Worm (Caenorhabditis elegans) whole organism, L1 larva: ENCODE data around the gene grl-9.

ENCODE experiments used
- C04F5.9 ChIP-seq: sonication (generic microtip); optimal IDR thresholded peaks from 2 replicates; lab custom pipeline; 2016; ENCODE audit warnings: missing genetic modification characterization, missing compliant biosample characterization
- ceh-82 ChIP-seq, 3 experiments: fragments of 150-350 bp in 1 of 3; sonication (generic microtip) in 2 of 3; optimal IDR thresholded peaks; 2 replicates each; lab custom pipeline; 2014 to 2017; ENCODE audit warnings: missing biosample characterization in 3 of 3, missing genetic modification characterization in 3 of 3
- elt-2 ChIP-seq: sonication (generic microtip); optimal IDR thresholded peaks from 2 replicates; lab custom pipeline; 2016; ENCODE audit warnings: missing genetic modification characterization, mild to moderate bottlenecking, inconsistent platforms, missing compliant biosample characterization, missing genetic modification reagents
- fkh-10 ChIP-seq: sonication (generic microtip); optimal IDR thresholded peaks from 2 replicates; lab custom pipeline; 2017; ENCODE audit warnings: missing biosample characterization, missing genetic modification reagents, missing genetic modification characterization
- lin-13 ChIP-seq: fragments of 150-350 bp; optimal IDR thresholded peaks from 2 replicates; lab custom pipeline; 2014; ENCODE audit warnings: missing biosample characterization, missing genetic modification reagents, missing genetic modification characterization
- lin-15B ChIP-seq: fragments of 150-350 bp; sonication (generic microtip); optimal IDR thresholded peaks from 3 replicates; lab custom pipeline; 2014; ENCODE audit warnings: missing biosample characterization, missing genetic modification characterization
- lin-39 ChIP-seq: fragments of 150-350 bp; optimal IDR thresholded peaks from 2 replicates; lab custom pipeline; 2014; ENCODE audit warnings: missing biosample characterization, missing genetic modification reagents, missing genetic modification characterization
- nhr-237 ChIP-seq: fragments of 150-350 bp; optimal IDR thresholded peaks from 2 replicates; lab custom pipeline; 2014; ENCODE audit warnings: missing biosample characterization, missing genetic modification characterization
- nhr-77 ChIP-seq: fragments of 150-350 bp; optimal IDR thresholded peaks from 2 replicates; lab custom pipeline; 2014; ENCODE audit warnings: missing biosample characterization, missing genetic modification characterization
- nhr-85 ChIP-seq: sonication (generic microtip); peaks from one replicate; lab custom pipeline; 2016; ENCODE audit warnings: missing genetic modification characterization, inconsistent platforms, missing compliant biosample characterization
- nhr-90 ChIP-seq: sonication (generic microtip); optimal IDR thresholded peaks from 2 replicates; lab custom pipeline; 2016; ENCODE audit warnings: mild to moderate bottlenecking, missing genetic modification characterization, missing compliant biosample characterization; ENCODE audit not compliant: poor library complexity
- zag-1 ChIP-seq: fragments of 150-350 bp; optimal IDR thresholded peaks from 2 replicates; lab custom pipeline; 2014; ENCODE audit warnings: missing biosample characterization, missing genetic modification characterization

DNA sequence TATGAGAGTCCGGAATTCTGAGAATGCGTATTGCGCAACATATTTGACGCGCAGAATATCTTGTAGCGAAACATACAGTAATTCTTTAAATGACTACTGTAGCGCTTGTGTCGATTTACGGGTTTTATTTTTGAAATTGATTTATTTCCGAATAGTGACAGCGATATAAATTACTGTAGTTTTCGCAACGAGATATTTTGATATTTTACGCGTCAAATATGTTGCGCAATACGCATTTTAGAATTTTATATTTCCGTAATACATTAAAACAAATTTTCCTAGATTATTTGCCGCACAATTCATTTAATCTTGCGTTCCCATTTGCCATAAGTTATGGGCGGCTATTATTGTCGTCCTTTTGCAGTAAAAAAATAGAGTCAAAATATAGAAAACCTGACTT is 26.1 kb downstream of the grl-9 start:
- TF ChIP-seq nhr-237 (tag; lab: Kevin White, UChicago) (no peak), lin-39 (no peak), fkh-10 (GFP tag; lab: Kevin White, UChicago) (no peak), nhr-77 (tag; lab: Kevin White, UChicago) (no peak), lin-13 (no peak), C04F5.9 (no peak), nhr-90 (tag; lab: Kevin White, UChicago) (no peak), nhr-85 (tag; lab: Kevin White, UChicago) (no peak), lin-15B (tag; lab: Kevin White, UChicago) (no peak), zag-1 (no peak), elt-2 (no peak), ceh-82 (tag; optimal IDR thresholded peaks at IDR 0.05; lab: Kevin White, UChicago) (no peak)
